Worm (Caenorhabditis elegans): ENCODE measurements around the gene F57B9.3.

ce11 chrIII:6974952-6975351 lies 35.3 kb downstream of the F57B9.3 start:
- TF ChIP-seq ceh-31 (tag; optimal IDR thresholded peaks at IDR 0.05) (no peak), syd-9 (tag; optimal IDR thresholded peaks at IDR 0.05) (no peak)
